Worm (Caenorhabditis elegans) whole organism, L2 larva: ENCODE data around the gene spr-2.

Source experiments
- R02D3.7 ChIP-seq: fragments of 150-350 bp; optimal IDR thresholded peaks from 2 replicates; lab custom pipeline; 2014; ENCODE audit warnings: missing biosample characterization, missing genetic modification characterization
- lin-11 ChIP-seq: fragments of 150-350 bp; sonication (generic microtip); optimal IDR thresholded peaks from 2 replicates; lab custom pipeline; 2014; ENCODE audit warnings: missing biosample characterization, missing genetic modification characterization, inconsistent platforms, mixed read lengths
- lin-39 ChIP-seq: fragments of 150-350 bp; optimal IDR thresholded peaks from 2 replicates; lab custom pipeline; 2014; ENCODE audit warnings: missing biosample characterization, missing genetic modification reagents, missing genetic modification characterization
- mdl-1 ChIP-seq, 2 experiments: fragments of 150-350 bp in 1 of 2; sonication (generic microtip) in 1 of 2; optimal IDR thresholded peaks; 2 replicates each; lab custom pipeline; 2017; ENCODE audit warnings: missing biosample characterization in 2 of 2, missing genetic modification characterization in 2 of 2
- nhr-11 ChIP-seq: fragments of 150-350 bp; optimal IDR thresholded peaks from 2 replicates; lab custom pipeline; 2014; ENCODE audit warnings: missing biosample characterization, missing genetic modification characterization
- nhr-237 ChIP-seq: fragments of 150-350 bp; optimal IDR thresholded peaks from 2 replicates; lab custom pipeline; 2014; ENCODE audit warnings: missing biosample characterization, missing genetic modification characterization
- skn-1 ChIP-seq: sonication (generic microtip); optimal IDR thresholded peaks from 2 replicates; lab custom pipeline; 2017; ENCODE audit warnings: missing biosample characterization, missing genetic modification characterization

DNA sequence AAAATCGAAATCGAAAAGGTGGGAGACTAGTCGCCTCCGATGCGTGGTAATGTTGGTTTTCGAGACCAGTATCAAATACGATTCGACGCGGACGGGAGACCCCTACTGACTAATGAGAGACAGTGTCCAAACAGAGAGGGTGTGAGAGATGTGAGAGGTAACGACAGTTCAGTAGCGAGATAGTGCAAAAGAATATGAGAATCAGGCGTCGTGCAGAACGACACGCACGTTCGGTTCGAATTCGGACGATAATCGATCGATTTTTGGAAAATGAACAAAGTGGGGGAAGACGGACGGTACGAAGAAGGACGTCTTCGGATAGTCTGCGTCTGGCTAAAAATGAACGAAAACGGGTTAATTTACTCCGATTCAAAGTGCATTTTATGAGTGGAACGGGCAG lies 30.7 kb downstream of the spr-2 start, which contains the start of gene D1046.16:
- TF ChIP-seq lin-39 (no peak), R02D3.7 (tag; lab: Kevin White, UChicago) (no peak), skn-1 (no peak), mdl-1 (tag; optimal IDR thresholded peaks at IDR 0.05; lab: Kevin White, UChicago) (no peak), lin-11 (tag; lab: Kevin White, UChicago) (no peak), nhr-11 (tag; lab: Kevin White, UChicago) (no peak), nhr-237 (no peak)
